Fruit fly (Drosophila melanogaster) whole organism, embryonic: Measurements from ENCODE around the gene CG1309.
A peak's percentile ranks its signal among the peaks of the same experiment; 100 is the strongest.

ENCODE experiments used
- BtbVII ChIP-seq: fragments of 200-800 bp; sonication (Bioruptor generic); optimal IDR thresholded peaks from 3 replicates; lab custom pipeline; 2017; ENCODE audit warnings: missing biosample characterization, mild to moderate bottlenecking, missing genetic modification characterization
- C15 ChIP-seq: fragments of 200-800 bp; sonication (Bioruptor generic); IDR thresholded peaks from 3 replicates; pipeline ENCODE4 v1.3.6; 2022; ENCODE audit warnings: missing biosample characterization, missing genetic modification characterization
- CG10147 ChIP-seq: fragments of 200-800 bp; sonication (Bioruptor generic); optimal IDR thresholded peaks from 2 replicates; lab custom pipeline; 2019; ENCODE audit warnings: missing biosample characterization, mild to moderate bottlenecking, missing genetic modification characterization, moderate library complexity
- CG11695 ChIP-seq: fragments of 200-800 bp; sonication (Bioruptor generic); IDR thresholded peaks from 3 replicates; pipeline ENCODE4 v1.3.6; 2022; ENCODE audit warnings: missing biosample characterization, missing genetic modification characterization
- CG12942 ChIP-seq: fragments of 200-800 bp; sonication (Bioruptor generic); optimal IDR thresholded peaks from 3 replicates; lab custom pipeline; 2016; ENCODE audit warnings: missing biosample characterization, missing genetic modification characterization
- CG14860 ChIP-seq: fragments of 200-800 bp; sonication (Bioruptor generic); IDR thresholded peaks from 3 replicates; pipeline ENCODE4 v1.3.6; 2022; ENCODE audit warnings: missing biosample characterization, missing genetic modification characterization; ENCODE audit not compliant: partially characterized antibody
- CG14965 ChIP-seq: fragments of 200-800 bp; sonication (Bioruptor generic); optimal IDR thresholded peaks from 2 replicates; lab custom pipeline; 2016; ENCODE audit warnings: missing biosample characterization, missing genetic modification characterization, borderline replicate concordance
- CG15269 ChIP-seq: fragments of 200-800 bp; sonication (Bioruptor generic); optimal IDR thresholded peaks from 2 replicates; lab custom pipeline; 2018; ENCODE audit warnings: missing biosample characterization, mild to moderate bottlenecking, missing genetic modification characterization, moderate library complexity
- CG15601 ChIP-seq: fragments of 200-800 bp; sonication (Bioruptor generic); optimal IDR thresholded peaks from 3 replicates; lab custom pipeline; 2019; ENCODE audit warnings: missing biosample characterization, mild to moderate bottlenecking, missing genetic modification characterization, moderate library complexity
- CG1603 ChIP-seq: fragments of 200-800 bp; sonication (Bioruptor generic); optimal IDR thresholded peaks from 2 replicates; lab custom pipeline; 2019; ENCODE audit warnings: missing biosample characterization, mild to moderate bottlenecking, missing genetic modification characterization, moderate library complexity
- CG17829 ChIP-seq: fragments of 200-800 bp; optimal IDR thresholded peaks from 2 replicates; lab custom pipeline; 2019; ENCODE audit warnings: missing biosample characterization, mild to moderate bottlenecking, missing genetic modification characterization, moderate library complexity
- CG2116 ChIP-seq: fragments of 200-800 bp; sonication (Bioruptor generic); optimal IDR thresholded peaks from 3 replicates; lab custom pipeline; 2018; ENCODE audit warnings: missing biosample characterization, mild to moderate bottlenecking, missing genetic modification characterization
- CG3065 ChIP-seq: fragments of 200-800 bp; sonication (Bioruptor generic); optimal IDR thresholded peaks from 2 replicates; lab custom pipeline; 2016; ENCODE audit warnings: missing biosample characterization, missing genetic modification characterization
- CG33557 ChIP-seq: fragments of 200-800 bp; sonication (Bioruptor generic); optimal IDR thresholded peaks from 2 replicates; lab custom pipeline; 2019; ENCODE audit warnings: missing biosample characterization, mild to moderate bottlenecking, missing genetic modification characterization, moderate library complexity
- CG43689 ChIP-seq: fragments of 200-800 bp; sonication (Bioruptor generic); IDR thresholded peaks from 2 replicates; pipeline ENCODE4 v1.3.6; 2022; ENCODE audit warnings: missing biosample characterization, missing genetic modification characterization
- CG4730 ChIP-seq: fragments of 200-800 bp; sonication (Bioruptor generic); IDR thresholded peaks from 2 replicates; pipeline ENCODE4 v1.3.6; 2022; ENCODE audit warnings: missing biosample characterization, missing genetic modification characterization
- CG6272 ChIP-seq: fragments of 200-800 bp; sonication (Bioruptor generic); IDR thresholded peaks from 2 replicates; pipeline ENCODE4 v1.3.6; 2022; ENCODE audit warnings: missing biosample characterization, missing genetic modification characterization
- CG8290 ChIP-seq, 3 experiments: fragments of 200-800 bp; sonication (Bioruptor generic); optimal IDR thresholded peaks; 2 replicates each; lab custom pipeline; 2016 to 2019; ENCODE audit warnings: missing biosample characterization in 3 of 3, missing genetic modification characterization in 3 of 3, mild to moderate bottlenecking in 2 of 3, moderate library complexity in 1 of 3
- CG9215 ChIP-seq: fragments of 200-800 bp; sonication (Bioruptor generic); IDR thresholded peaks from 2 replicates; pipeline ENCODE4 v1.3.6; 2022; ENCODE audit warnings: missing biosample characterization, missing genetic modification characterization
- CG9727 ChIP-seq: fragments of 200-800 bp; sonication (Bioruptor generic); optimal IDR thresholded peaks from 3 replicates; lab custom pipeline; 2017; ENCODE audit warnings: missing biosample characterization, mild to moderate bottlenecking, missing genetic modification characterization
- CoRest ChIP-seq: fragments of 200-800 bp; sonication (Bioruptor generic); optimal IDR thresholded peaks from 3 replicates; lab custom pipeline; 2018; ENCODE audit warnings: missing biosample characterization, mild to moderate bottlenecking, missing genetic modification characterization, moderate library complexity
- Dad ChIP-seq: fragments of 200-800 bp; sonication (Bioruptor generic); optimal IDR thresholded peaks from 3 replicates; lab custom pipeline; 2016; ENCODE audit warnings: missing biosample characterization, missing genetic modification characterization
- E2f1 ChIP-seq: fragments of 200-800 bp; sonication (Bioruptor generic); IDR thresholded peaks from 2 replicates; pipeline ENCODE4 v1.3.6; 2022; ENCODE audit warnings: missing biosample characterization, missing genetic modification characterization
- Gsc ChIP-seq: fragments of 200-800 bp; sonication (Bioruptor generic); IDR thresholded peaks from 2 replicates; pipeline ENCODE4 v1.3.6; 2022; ENCODE audit warnings: missing biosample characterization, missing genetic modification characterization
- Hmr ChIP-seq: fragments of 200-800 bp; sonication (Bioruptor generic); optimal IDR thresholded peaks from 3 replicates; lab custom pipeline; 2017; ENCODE audit warnings: mild to moderate bottlenecking, missing biosample characterization, missing genetic modification reagents, missing genetic modification characterization
- Hsf ChIP-seq: fragments of 200-800 bp; sonication (Bioruptor generic); optimal IDR thresholded peaks from 3 replicates; lab custom pipeline; 2016; ENCODE audit warnings: missing biosample characterization, missing genetic modification characterization
- MTF-1 ChIP-seq: fragments of 200-800 bp; sonication (Bioruptor generic); optimal IDR thresholded peaks from 2 replicates; lab custom pipeline; 2018; ENCODE audit warnings: missing biosample characterization, mild to moderate bottlenecking, missing genetic modification characterization, borderline replicate concordance
- Sin3A ChIP-seq: fragments of >200 bp; optimal IDR thresholded peaks from 2 replicates; lab custom pipeline; 2018
- Sry-δ ChIP-seq: fragments of 200-800 bp; sonication (Bioruptor generic); optimal IDR thresholded peaks from 2 replicates; lab custom pipeline; 2016; ENCODE audit warnings: missing biosample characterization, missing genetic modification characterization
- Stat92E ChIP-seq, 3 experiments: fragments of >200 bp in 2 of 3; fragments of 200-800 bp in 1 of 3; sonication (Bioruptor generic) in 1 of 3; optimal IDR thresholded peaks; 2 replicates each; lab custom pipeline; 2017 to 2019; ENCODE audit warnings: missing biosample characterization in 3 of 3, missing genetic modification characterization in 3 of 3, mild to moderate bottlenecking in 1 of 3, moderate library complexity in 1 of 3
- amos ChIP-seq: fragments of 200-800 bp; sonication (Bioruptor generic); IDR thresholded peaks from 2 replicates; pipeline ENCODE4 v1.3.6; 2022; ENCODE audit warnings: missing biosample characterization, missing genetic modification characterization; ENCODE audit not compliant: partially characterized antibody
- caup ChIP-seq: fragments of 200-800 bp; sonication (Bioruptor generic); optimal IDR thresholded peaks from 3 replicates; lab custom pipeline; 2017; ENCODE audit warnings: missing biosample characterization, mild to moderate bottlenecking, missing genetic modification characterization, moderate library complexity; ENCODE audit not compliant: severe bottlenecking
- fd96Cb ChIP-seq: fragments of 200-800 bp; sonication (Bioruptor generic); optimal IDR thresholded peaks from 2 replicates; lab custom pipeline; 2018; ENCODE audit warnings: missing biosample characterization, mild to moderate bottlenecking, missing genetic modification characterization, moderate library complexity
- gem ChIP-seq: fragments of 200-800 bp; sonication (Bioruptor generic); optimal IDR thresholded peaks from 2 replicates; lab custom pipeline; 2019; ENCODE audit warnings: missing biosample characterization, mild to moderate bottlenecking, missing genetic modification characterization, moderate library complexity
- kah ChIP-seq: fragments of 200-800 bp; sonication (Bioruptor generic); optimal IDR thresholded peaks from 2 replicates; lab custom pipeline; 2018; ENCODE audit warnings: missing biosample characterization, mild to moderate bottlenecking, missing genetic modification characterization
- lmd ChIP-seq: fragments of 200-800 bp; sonication (Bioruptor generic); IDR thresholded peaks from 2 replicates; pipeline ENCODE4 v1.3.6; 2022; ENCODE audit warnings: missing biosample characterization, missing genetic modification characterization
- lola ChIP-seq, 3 experiments: fragments of >200 bp in 2 of 3; fragments of 200-800 bp in 1 of 3; sonication (Bioruptor generic) in 1 of 3; optimal IDR thresholded peaks; 2 replicates each; lab custom pipeline; 2017 to 2019; ENCODE audit warnings: missing biosample characterization in 3 of 3, missing genetic modification characterization in 3 of 3, mild to moderate bottlenecking in 1 of 3, moderate library complexity in 1 of 3
- mirr ChIP-seq: fragments of 200-800 bp; sonication (Bioruptor generic); optimal IDR thresholded peaks from 3 replicates; lab custom pipeline; 2018; ENCODE audit warnings: missing biosample characterization, mild to moderate bottlenecking, missing genetic modification characterization
- prd ChIP-seq, 3 experiments: fragments of >200 bp in 2 of 3; fragments of 200-800 bp in 1 of 3; sonication (Bioruptor generic) in 1 of 3; optimal IDR thresholded peaks in 2 of 3; IDR thresholded peaks in 1 of 3; 2 replicates in 2 of 3; 3 replicates in 1 of 3; pipeline versions ENCODE4 v1.3.6 to Lab custom; 2017 to 2022; ENCODE audit warnings: missing biosample characterization in 1 of 3, missing genetic modification characterization in 1 of 3
- sna ChIP-seq: fragments of 200-800 bp; sonication (Bioruptor generic); IDR thresholded peaks from 2 replicates; pipeline ENCODE4 v1.3.6; 2022; ENCODE audit warnings: missing biosample characterization, missing genetic modification characterization; ENCODE audit not compliant: partially characterized antibody
- so ChIP-seq: fragments of 200-800 bp; sonication (Bioruptor generic); IDR thresholded peaks from 3 replicates; pipeline ENCODE4 v1.3.6; 2022; ENCODE audit warnings: missing biosample characterization, missing genetic modification characterization
- stwl ChIP-seq: fragments of 200-800 bp; sonication (Bioruptor generic); optimal IDR thresholded peaks from 3 replicates; lab custom pipeline; 2018; ENCODE audit warnings: missing biosample characterization, mild to moderate bottlenecking, missing genetic modification characterization, moderate library complexity
- tx ChIP-seq: fragments of 200-800 bp; sonication (Bioruptor generic); optimal IDR thresholded peaks from 2 replicates; lab custom pipeline; 2016; ENCODE audit warnings: missing biosample characterization, missing genetic modification characterization
- unpg ChIP-seq: fragments of 200-800 bp; sonication (Bioruptor generic); optimal IDR thresholded peaks from 3 replicates; lab custom pipeline; 2018; ENCODE audit warnings: missing biosample characterization, mild to moderate bottlenecking, missing genetic modification characterization, moderate library complexity
- vvl ChIP-seq: fragments of 200-800 bp; sonication (Bioruptor generic); IDR thresholded peaks from 2 replicates; pipeline ENCODE4 v1.3.6; 2022; ENCODE audit warnings: missing biosample characterization, missing genetic modification characterization
- wor ChIP-seq: fragments of 200-800 bp; sonication (Bioruptor generic); IDR thresholded peaks from 2 replicates; pipeline ENCODE4 v1.3.6; 2022; ENCODE audit warnings: missing biosample characterization, missing genetic modification characterization

The CG1309 gene

dm6 chr3L:4254301-4254834 lies 4.9 kb upstream of the CG1309 start, which contains the start of the genes ago and CG1265 (continued):
- TF ChIP-seq CG15269 (tag; lab: Kevin White, UChicago) (peak; percentile 52), caup (GFP tag; lab: Kevin White, UChicago) (peak; percentile 10), BtbVII (GFP tag; lab: Kevin White, UChicago) (no peak), CG3065 (GFP tag; lab: Kevin White, UChicago) (no peak), CG2116 (peak; percentile 6), CG6272 (GFP tag; lab: Robert Waterston, UW) (no peak; the same call in 1 of the 2 replicates), CG11695 (no peak), CG9727 (peak; percentile 53), CoRest (tag; lab: Kevin White, UChicago) (peak; percentile 71), CG14965 (GFP tag; lab: Kevin White, UChicago) (no peak), so (no peak), CG1603 (tag; lab: Kevin White, UChicago) (peak; percentile 45), CG4730 (GFP tag; lab: Robert Waterston, UW) (no peak), sna (GFP tag; lab: Robert Waterston, UW) (no peak), fd96Cb (peak; percentile 21), CG9215 (GFP tag; lab: Robert Waterston, UW) (peak; percentile 46), amos (peak; percentile 61), stwl (peak; percentile 33), lola (GFP tag; optimal IDR thresholded peaks at IDR 0.05; lab: Kevin White, UChicago) (peak in 1 of 3 experiments; percentile 52), lmd (GFP tag; lab: Robert Waterston, UW) (peak; percentile 41; the same call in 1 of the 2 replicates), C15 (GFP tag; lab: Robert Waterston, UW) (no peak), E2f1 (GFP tag; lab: Robert Waterston, UW) (peak; percentile 31; the same call in 1 of the 2 replicates), Hsf (GFP tag; lab: Kevin White, UChicago) (peak; percentile 5), unpg (GFP tag; lab: Kevin White, UChicago) (peak; percentile 7), vvl (peak; percentile 34; the same call in 1 of the 2 replicates), Hmr (peak; percentile 55), prd (optimal IDR thresholded peaks at IDR 0.05; lab: Kevin White, UChicago) (no peak), prd (GFP tag; IDR thresholded peaks at IDR 0.05; lab: Robert Waterston, UW) (peak; percentile 42; the same call in 1 of the 3 replicates), MTF-1 (GFP tag; lab: Kevin White, UChicago) (peak; percentile 2), CG8290 (GFP tag; optimal IDR thresholded peaks at IDR 0.05; lab: Kevin White, UChicago) (no peak), CG8290 (tag; optimal IDR thresholded peaks at IDR 0.05; lab: Kevin White, UChicago) (peak in 1 of 2 experiments; percentile 53), CG12942 (GFP tag; lab: Kevin White, UChicago) (no peak), CG15601 (tag; lab: Kevin White, UChicago) (peak; percentile 46), CG14860 (0 out of 3 replicates have a peak, but pooled peaks have one; percentile 4), kah (GFP tag; lab: Kevin White, UChicago) (no peak), tx (no peak), wor (GFP tag; lab: Robert Waterston, UW) (no peak), CG33557 (GFP tag; lab: Kevin White, UChicago) (peak; percentile 45), Gsc (GFP tag; lab: Robert Waterston, UW) (no peak), Sin3A (lab: Kevin White, UChicago) (no peak), Dad (no peak), CG10147 (no peak), Sry-δ (GFP tag; lab: Kevin White, UChicago) (peak; percentile 68), Stat92E (GFP tag; optimal IDR thresholded peaks at IDR 0.05; lab: Kevin White, UChicago) (no peak), mirr (GFP tag; lab: Kevin White, UChicago) (peak; percentile 33), gem (tag; lab: Kevin White, UChicago) (peak; percentile 74), CG17829 (peak; percentile 52), CG43689 (GFP tag; lab: Robert Waterston, UW) (no peak)
